Fruit fly (Drosophila melanogaster) whole organism, embryonic: ENCODE data around the gene Nrd1.

Experiments used
- CG10274 ChIP-seq: fragments of 200-800 bp; sonication (Bioruptor generic); optimal IDR thresholded peaks from 3 replicates; lab custom pipeline; 2017; ENCODE audit warnings: missing biosample characterization, mild to moderate bottlenecking, missing genetic modification characterization
- CG10366 ChIP-seq: fragments of 200-800 bp; sonication (Bioruptor generic); IDR thresholded peaks from 2 replicates; pipeline ENCODE4 v1.3.6; 2022; ENCODE audit warnings: missing biosample characterization, missing genetic modification characterization
- CG11093 ChIP-seq: fragments of 200-800 bp; sonication (Bioruptor generic); IDR thresholded peaks from 3 replicates; pipeline ENCODE4 v1.3.6; 2022; ENCODE audit warnings: missing biosample characterization, missing genetic modification characterization
- CG11398 ChIP-seq: fragments of 200-800 bp; sonication (Bioruptor generic); optimal IDR thresholded peaks from 2 replicates; lab custom pipeline; 2016; ENCODE audit warnings: missing biosample characterization, missing genetic modification characterization
- CG11504 ChIP-seq: fragments of 200-800 bp; sonication (Bioruptor generic); optimal IDR thresholded peaks from 3 replicates; lab custom pipeline; 2019; ENCODE audit warnings: missing biosample characterization, mild to moderate bottlenecking, missing genetic modification characterization, moderate library complexity
- CG14860 ChIP-seq: fragments of 200-800 bp; sonication (Bioruptor generic); IDR thresholded peaks from 3 replicates; pipeline ENCODE4 v1.3.6; 2022; ENCODE audit warnings: missing biosample characterization, missing genetic modification characterization; ENCODE audit not compliant: partially characterized antibody
- CG15601 ChIP-seq: fragments of 200-800 bp; sonication (Bioruptor generic); optimal IDR thresholded peaks from 3 replicates; lab custom pipeline; 2019; ENCODE audit warnings: missing biosample characterization, mild to moderate bottlenecking, missing genetic modification characterization, moderate library complexity
- CG17568 ChIP-seq: fragments of 200-800 bp; sonication (Bioruptor generic); optimal IDR thresholded peaks from 2 replicates; lab custom pipeline; 2018; ENCODE audit warnings: missing biosample characterization, mild to moderate bottlenecking, missing genetic modification characterization, moderate library complexity
- CG2875 ChIP-seq: fragments of 200-800 bp; sonication (Bioruptor generic); optimal IDR thresholded peaks from 2 replicates; lab custom pipeline; 2017; ENCODE audit warnings: missing biosample characterization, mild to moderate bottlenecking, missing genetic modification characterization, missing genetic modification reagents
- CG31365 ChIP-seq: fragments of 200-800 bp; sonication (Bioruptor generic); optimal IDR thresholded peaks from 2 replicates; lab custom pipeline; 2018; ENCODE audit warnings: missing biosample characterization, mild to moderate bottlenecking, missing genetic modification characterization
- CG3726 ChIP-seq: fragments of 200-800 bp; sonication (Bioruptor generic); IDR thresholded peaks from 3 replicates; pipeline ENCODE4, ENCODE4 v1.3.6; 2022; ENCODE audit warnings: missing biosample characterization, missing genetic modification characterization
- CG6175 ChIP-seq: fragments of 200-800 bp; sonication (Bioruptor generic); IDR thresholded peaks from 3 replicates; pipeline ENCODE4 v1.3.6; 2022; ENCODE audit warnings: missing biosample characterization, missing genetic modification characterization
- CG6791 ChIP-seq: fragments of 200-800 bp; sonication (Bioruptor generic); IDR thresholded peaks from 3 replicates; pipeline ENCODE4 v1.3.6; 2022; ENCODE audit warnings: missing biosample characterization, missing genetic modification characterization; ENCODE audit not compliant: partially characterized antibody
- CG9932 ChIP-seq: fragments of 200-800 bp; sonication (Bioruptor generic); IDR thresholded peaks from 2 replicates; pipeline ENCODE4 v1.3.6; 2022; ENCODE audit warnings: missing biosample characterization, missing genetic modification characterization
- CkIIα-i1 ChIP-seq: fragments of 200-800 bp; sonication (Bioruptor generic); IDR thresholded peaks from 2 replicates; pipeline ENCODE4 v1.3.6; 2022; ENCODE audit warnings: missing biosample characterization, missing genetic modification characterization
- Dp ChIP-seq: fragments of 200-800 bp; sonication (Bioruptor generic); optimal IDR thresholded peaks from 2 replicates; lab custom pipeline; 2018; ENCODE audit warnings: missing biosample characterization, mild to moderate bottlenecking, missing genetic modification characterization, moderate library complexity
- Drgx ChIP-seq: fragments of 200-800 bp; sonication (Bioruptor generic); IDR thresholded peaks from 2 replicates; pipeline ENCODE4 v1.3.6; 2022; ENCODE audit warnings: missing biosample characterization, missing genetic modification characterization
- E2f2 ChIP-seq: fragments of 200-800 bp; sonication (Bioruptor generic); IDR thresholded peaks from 2 replicates; pipeline ENCODE4 v1.3.6; 2022; ENCODE audit warnings: missing biosample characterization, missing genetic modification characterization
- Ets65A ChIP-seq: fragments of 200-800 bp; sonication (Bioruptor generic); peaks from one replicate; lab custom pipeline; 2016; ENCODE audit warnings: missing biosample characterization, missing genetic modification characterization
- HLH54F ChIP-seq: fragments of 200-800 bp; sonication (Bioruptor generic); optimal IDR thresholded peaks from 3 replicates; lab custom pipeline; 2016; ENCODE audit warnings: missing biosample characterization, missing genetic modification characterization
- Hmr ChIP-seq: fragments of 200-800 bp; sonication (Bioruptor generic); optimal IDR thresholded peaks from 3 replicates; lab custom pipeline; 2017; ENCODE audit warnings: mild to moderate bottlenecking, missing biosample characterization, missing genetic modification reagents, missing genetic modification characterization
- Med ChIP-seq: fragments of 200-800 bp; sonication (Bioruptor generic); peaks from one replicate; lab custom pipeline; 2016; ENCODE audit warnings: missing biosample characterization, missing genetic modification characterization, mild to moderate bottlenecking, inconsistent platforms, moderate library complexity
- NK7.1 ChIP-seq: fragments of 200-800 bp; sonication (Bioruptor generic); optimal IDR thresholded peaks from 3 replicates; lab custom pipeline; 2016; ENCODE audit warnings: missing biosample characterization, missing genetic modification characterization
- Poxn ChIP-seq: fragments of 200-800 bp; sonication (Bioruptor generic); IDR thresholded peaks from 2 replicates; pipeline ENCODE4 v1.3.6; 2022; ENCODE audit warnings: missing biosample characterization, missing genetic modification characterization
- Scr ChIP-seq: fragments of 200-800 bp; sonication (Bioruptor generic); IDR thresholded peaks from 2 replicates; pipeline ENCODE4 v1.3.6; 2022; ENCODE audit warnings: missing biosample characterization, missing genetic modification characterization; ENCODE audit not compliant: partially characterized antibody
- Stat92E ChIP-seq, 3 experiments: fragments of >200 bp in 2 of 3; fragments of 200-800 bp in 1 of 3; sonication (Bioruptor generic) in 1 of 3; optimal IDR thresholded peaks; 2 replicates each; lab custom pipeline; 2017 to 2019; ENCODE audit warnings: missing biosample characterization in 3 of 3, missing genetic modification characterization in 3 of 3, mild to moderate bottlenecking in 1 of 3, moderate library complexity in 1 of 3
- ap ChIP-seq: fragments of 200-800 bp; sonication (Bioruptor generic); IDR thresholded peaks from 2 replicates; pipeline ENCODE4 v1.3.6; 2022; ENCODE audit warnings: missing biosample characterization, missing genetic modification characterization
- cad ChIP-seq: fragments of >200 bp; optimal IDR thresholded peaks from 2 replicates; lab custom pipeline; 2017; ENCODE audit warnings: missing biosample characterization, missing genetic modification characterization
- crol ChIP-seq: fragments of 200-800 bp; sonication (Bioruptor generic); IDR thresholded peaks from 2 replicates; pipeline ENCODE4 v1.3.6; 2022; ENCODE audit warnings: missing biosample characterization, missing genetic modification characterization
- dpn ChIP-seq, 2 experiments: fragments of 200-800 bp; sonication (Bioruptor generic); optimal IDR thresholded peaks; 3 replicates each; lab custom pipeline; 2016; ENCODE audit warnings: missing biosample characterization in 2 of 2, missing genetic modification characterization in 2 of 2
- dysf ChIP-seq: fragments of 200-800 bp; sonication (Bioruptor generic); IDR thresholded peaks from 3 replicates; pipeline ENCODE4 v1.3.6; 2022; ENCODE audit warnings: missing biosample characterization, missing genetic modification characterization
- exex ChIP-seq: fragments of 200-800 bp; sonication (Bioruptor generic); optimal IDR thresholded peaks from 4 replicates; lab custom pipeline; 2018; ENCODE audit warnings: missing biosample characterization, mild to moderate bottlenecking, missing genetic modification characterization, moderate library complexity
- hb ChIP-seq: fragments of 200-800 bp; sonication (Bioruptor generic); IDR thresholded peaks from 3 replicates; pipeline ENCODE4 v1.3.6; 2022; ENCODE audit warnings: missing biosample characterization, missing genetic modification characterization; ENCODE audit not compliant: partially characterized antibody
- hkb ChIP-seq, 2 experiments: fragments of 200-800 bp in 1 of 2; fragments of >200 bp in 1 of 2; sonication (Bioruptor generic) in 1 of 2; IDR thresholded peaks in 1 of 2; optimal IDR thresholded peaks in 1 of 2; 2 replicates each; pipeline versions ENCODE4 v1.3.6 to Lab custom; 2017 to 2022; ENCODE audit warnings: missing biosample characterization in 1 of 2, missing genetic modification characterization in 1 of 2
- hth ChIP-seq: fragments of >200 bp; optimal IDR thresholded peaks from 2 replicates; lab custom pipeline; 2017; ENCODE audit warnings: inconsistent platforms
- inv ChIP-seq: fragments of 200-800 bp; sonication (Bioruptor generic); IDR thresholded peaks from 2 replicates; pipeline ENCODE4 v1.3.6; 2022; ENCODE audit warnings: missing biosample characterization, missing genetic modification characterization; ENCODE audit not compliant: partially characterized antibody
- kah ChIP-seq: fragments of 200-800 bp; sonication (Bioruptor generic); optimal IDR thresholded peaks from 2 replicates; lab custom pipeline; 2018; ENCODE audit warnings: missing biosample characterization, mild to moderate bottlenecking, missing genetic modification characterization
- klu ChIP-seq: fragments of 200-800 bp; sonication (Bioruptor generic); IDR thresholded peaks from 2 replicates; pipeline ENCODE4 v1.3.6; 2022; ENCODE audit warnings: missing biosample characterization, missing genetic modification characterization
- lov ChIP-seq, 2 experiments: fragments of 200-800 bp in 1 of 2; fragments of >200 bp in 1 of 2; sonication (Bioruptor generic) in 1 of 2; IDR thresholded peaks in 1 of 2; optimal IDR thresholded peaks in 1 of 2; 2 replicates in 1 of 2; 3 replicates in 1 of 2; pipeline versions ENCODE4 v1.3.6 to Lab custom; 2017 to 2022; ENCODE audit warnings: missing biosample characterization in 1 of 2, missing genetic modification characterization in 1 of 2
- luna ChIP-seq: fragments of 200-800 bp; sonication (Bioruptor generic); optimal IDR thresholded peaks from 2 replicates; lab custom pipeline; 2016; ENCODE audit warnings: missing biosample characterization, missing genetic modification characterization
- mirr ChIP-seq: fragments of 200-800 bp; sonication (Bioruptor generic); optimal IDR thresholded peaks from 3 replicates; lab custom pipeline; 2018; ENCODE audit warnings: missing biosample characterization, mild to moderate bottlenecking, missing genetic modification characterization
- oc ChIP-seq: fragments of 200-800 bp; sonication (Bioruptor generic); optimal IDR thresholded peaks from 2 replicates; lab custom pipeline; 2018; ENCODE audit warnings: missing biosample characterization, mild to moderate bottlenecking, missing genetic modification characterization, moderate library complexity
- pb ChIP-seq: fragments of 200-800 bp; sonication (Bioruptor generic); optimal IDR thresholded peaks from 3 replicates; lab custom pipeline; 2016; ENCODE audit warnings: missing biosample characterization, missing genetic modification characterization
- phol ChIP-seq: fragments of 200-800 bp; sonication (Bioruptor generic); optimal IDR thresholded peaks from 3 replicates; lab custom pipeline; 2018; ENCODE audit warnings: missing biosample characterization, mild to moderate bottlenecking, missing genetic modification characterization, moderate library complexity
- pum ChIP-seq: fragments of 200-800 bp; sonication (Bioruptor generic); optimal IDR thresholded peaks from 2 replicates; lab custom pipeline; 2016; ENCODE audit warnings: missing biosample characterization, missing genetic modification characterization
- ranshi ChIP-seq: fragments of 200-800 bp; sonication (Bioruptor generic); IDR thresholded peaks from 2 replicates; pipeline ENCODE4 v1.3.6; 2022; ENCODE audit warnings: missing biosample characterization, missing genetic modification characterization
- sd ChIP-seq: fragments of 200-800 bp; sonication (Bioruptor generic); optimal IDR thresholded peaks from 3 replicates; lab custom pipeline; 2018; ENCODE audit warnings: missing biosample characterization, mild to moderate bottlenecking, missing genetic modification characterization, moderate library complexity
- slbo ChIP-seq: fragments of 200-800 bp; sonication (Bioruptor generic); IDR thresholded peaks from 2 replicates; pipeline ENCODE4 v1.3.6; 2022; ENCODE audit warnings: missing biosample characterization, missing genetic modification characterization
- tap ChIP-seq: fragments of 200-800 bp; optimal IDR thresholded peaks from 3 replicates; lab custom pipeline; 2019; ENCODE audit warnings: missing biosample characterization, mild to moderate bottlenecking, missing genetic modification characterization, moderate library complexity

The Nrd1 gene

dm6 chrX:11856867-11857266 is 11.8 kb downstream of the Nrd1 start:
- TF ChIP-seq inv (GFP tag; lab: Robert Waterston, UW) (no peak), cad (GFP tag; lab: Kevin White, UChicago) (no peak), Poxn (no peak), Hmr (GFP tag; lab: Kevin White, UChicago) (no peak), pum (GFP tag; lab: Kevin White, UChicago) (no peak), CG11093 (GFP tag; lab: Robert Waterston, UW) (no peak), CkIIα-i1 (GFP tag; lab: Robert Waterston, UW) (no peak), ap (GFP tag; lab: Robert Waterston, UW) (no peak), CG14860 (GFP tag; lab: Robert Waterston, UW) (no peak), crol (GFP tag; lab: Robert Waterston, UW) (no peak), ranshi (GFP tag; lab: Robert Waterston, UW) (no peak), oc (tag; lab: Kevin White, UChicago) (no peak), mirr (GFP tag; lab: Kevin White, UChicago) (peak; percentile 4), kah (GFP tag; lab: Kevin White, UChicago) (no peak), E2f2 (GFP tag; lab: Robert Waterston, UW) (peak; percentile 40), hkb (optimal IDR thresholded peaks at IDR 0.05; lab: Kevin White, UChicago) (no peak), hkb (GFP tag; IDR thresholded peaks at IDR 0.05; lab: Robert Waterston, UW) (no peak), sd (tag; lab: Kevin White, UChicago) (peak; percentile 16), HLH54F (GFP tag; lab: Kevin White, UChicago) (no peak), klu (GFP tag; lab: Robert Waterston, UW) (no peak), NK7.1 (GFP tag; lab: Kevin White, UChicago) (no peak), Dp (GFP tag; lab: Kevin White, UChicago) (peak; percentile 12), CG10366 (GFP tag; lab: Robert Waterston, UW) (no peak), lov (optimal IDR thresholded peaks at IDR 0.05; lab: Kevin White, UChicago) (no peak), lov (GFP tag; IDR thresholded peaks at IDR 0.05; lab: Robert Waterston, UW) (no peak), dpn (GFP tag; optimal IDR thresholded peaks at IDR 0.05; lab: Kevin White, UChicago) (no peak), Stat92E (GFP tag; optimal IDR thresholded peaks at IDR 0.05; lab: Kevin White, UChicago) (no peak), CG15601 (tag; lab: Kevin White, UChicago) (no peak), slbo (GFP tag; lab: Robert Waterston, UW) (no peak), CG17568 (GFP tag; lab: Kevin White, UChicago) (no peak), dysf (GFP tag; lab: Robert Waterston, UW) (no peak), CG2875 (GFP tag; lab: Kevin White, UChicago) (no peak), Med (GFP tag; lab: Kevin White, UChicago) (peak; percentile 58), exex (tag; lab: Kevin White, UChicago) (no peak), Drgx (GFP tag; lab: Robert Waterston, UW) (peak; percentile 39; the same call in 1 of the 2 replicates), CG6791 (GFP tag; lab: Robert Waterston, UW) (no peak), CG6175 (GFP tag; lab: Robert Waterston, UW) (no peak), phol (tag; lab: Kevin White, UChicago) (no peak), Scr (GFP tag; lab: Robert Waterston, UW) (no peak), CG11504 (tag; lab: Kevin White, UChicago) (no peak), CG10274 (GFP tag; lab: Kevin White, UChicago) (no peak), CG11398 (no peak), tap (tag; lab: Kevin White, UChicago) (no peak), hth (lab: Kevin White, UChicago) (no peak), CG31365 (tag; lab: Kevin White, UChicago) (no peak), luna (GFP tag; lab: Kevin White, UChicago) (no peak), CG3726 (GFP tag; lab: Robert Waterston, UW) (no peak), Ets65A (no peak), pb (GFP tag; lab: Kevin White, UChicago) (no peak), hb (no peak), CG9932 (GFP tag; lab: Robert Waterston, UW) (no peak)
